Worm (Caenorhabditis elegans) whole organism, late embryonic: ENCODE measurements around the gene inso-1.

Experiments
- F13H6.1 ChIP-seq: sonication (generic microtip); optimal IDR thresholded peaks from 2 replicates; lab custom pipeline; 2016; ENCODE audit warnings: missing genetic modification characterization, missing compliant biosample characterization
- Y22D7AL.16 ChIP-seq: sonication (generic microtip); optimal IDR thresholded peaks from 2 replicates; lab custom pipeline; 2016; ENCODE audit warnings: missing genetic modification characterization, missing compliant biosample characterization
- ama-1 ChIP-seq: fragments of 150-350 bp; optimal IDR thresholded peaks from 2 replicates; lab custom pipeline; 2014
- ceh-31 ChIP-seq: sonication (generic microtip); optimal IDR thresholded peaks from 2 replicates; lab custom pipeline; 2016; ENCODE audit warnings: missing genetic modification characterization, missing compliant biosample characterization
- ceh-45 ChIP-seq: fragments of 200-800 bp; sonication (Bioruptor generic); IDR thresholded peaks from 2 replicates; pipeline ENCODE4 v1.3.6; 2022; ENCODE audit warnings: missing genetic modification reagents, missing genetic modification characterization, missing compliant biosample characterization
- dmd-4 ChIP-seq: sonication (generic microtip); optimal IDR thresholded peaks from 2 replicates; lab custom pipeline; 2016; ENCODE audit warnings: borderline replicate concordance, missing genetic modification characterization, missing compliant biosample characterization
- dve-1 ChIP-seq: sonication (generic microtip); optimal IDR thresholded peaks from 2 replicates; lab custom pipeline; 2017; ENCODE audit warnings: antibody characterized with exemption, mild to moderate bottlenecking, missing genetic modification characterization, missing compliant biosample characterization
- nhr-11 ChIP-seq: fragments of 150-350 bp; optimal IDR thresholded peaks from 2 replicates; lab custom pipeline; 2014; ENCODE audit warnings: missing biosample characterization, missing genetic modification characterization
- odd-2 ChIP-seq: sonication (generic microtip); optimal IDR thresholded peaks from 2 replicates; lab custom pipeline; 2017; ENCODE audit warnings: antibody characterized with exemption, mild to moderate bottlenecking, missing genetic modification characterization, missing compliant biosample characterization
- pha-4 ChIP-seq: fragments of 150-350 bp; optimal IDR thresholded peaks from 2 replicates; lab custom pipeline; 2018; ENCODE audit warnings: missing biosample characterization, missing genetic modification reagents, missing genetic modification characterization
- ref-2 ChIP-seq: sonication (generic microtip); optimal IDR thresholded peaks from 2 replicates; lab custom pipeline; 2016; ENCODE audit warnings: missing genetic modification characterization, missing compliant biosample characterization
- sox-2 ChIP-seq: fragments of 200-800 bp; sonication (Bioruptor generic); IDR thresholded peaks from 2 replicates; pipeline ENCODE4 v1.3.6; 2022; ENCODE audit warnings: missing genetic modification reagents, missing genetic modification characterization, missing compliant biosample characterization
- tbx-2 ChIP-seq: sonication (generic microtip); optimal IDR thresholded peaks from 2 replicates; lab custom pipeline; 2016; ENCODE audit warnings: missing genetic modification characterization, missing compliant biosample characterization
- unc-55 ChIP-seq: sonication (generic microtip); optimal IDR thresholded peaks from 2 replicates; lab custom pipeline; 2017; ENCODE audit warnings: missing biosample characterization, missing genetic modification reagents, missing genetic modification characterization

DNA sequence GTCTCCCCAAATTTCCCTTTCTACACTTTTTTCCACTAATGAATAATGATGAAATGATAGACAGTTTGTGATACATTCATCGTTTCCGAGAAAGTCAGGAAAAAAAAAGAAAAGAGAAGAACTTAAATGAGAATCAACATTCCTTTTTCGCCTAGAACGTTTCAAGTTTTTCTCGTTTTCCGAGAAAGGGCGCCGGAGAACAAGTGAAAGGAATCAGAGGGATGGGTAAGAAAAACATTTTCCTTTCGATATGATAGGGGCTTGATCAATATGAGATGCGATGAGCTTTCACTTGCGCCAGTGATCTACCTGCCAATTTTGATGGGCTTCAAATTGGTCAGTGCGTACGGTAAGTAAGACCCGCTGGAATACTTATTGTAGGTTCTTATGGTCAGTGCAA lies 9.5 kb downstream of the inso-1 start:
- TF ChIP-seq ref-2 (no peak), F13H6.1 (no peak), ama-1 (lab: Kevin White, UChicago) (no peak), tbx-2 (tag; lab: Kevin White, UChicago) (no peak), Y22D7AL.16 (no peak), odd-2 (no peak), ceh-45 (no peak), nhr-11 (tag; lab: Kevin White, UChicago) (no peak), ceh-31 (tag; lab: Kevin White, UChicago) (no peak), sox-2 (GFP tag; lab: Robert Waterston, UW) (no peak), dmd-4 (tag; lab: Kevin White, UChicago) (no peak), dve-1 (tag; lab: Kevin White, UChicago) (no peak), unc-55 (no peak), pha-4 (tag; lab: Kevin White, UChicago) (no peak)
